Worm (Caenorhabditis elegans): ENCODE data around the gene T05B4.10.

ce11 chrV:4157291-4157690 is 36.8 kb upstream of the T05B4.10 start:
- TF ChIP-seq scrt-1 (GFP tag; IDR thresholded peaks at IDR 0.05), result no peak
- TF ChIP-seq tbx-11 (GFP tag; IDR thresholded peaks at IDR 0.05), result no peak
- TF ChIP-seq pes-1 (GFP tag; IDR thresholded peaks at IDR 0.05), result no peak
- TF ChIP-seq ama-1 (optimal IDR thresholded peaks at IDR 0.05), result no peak
- no peak for TF ChIP-seq ets-7 (tag; optimal IDR thresholded peaks at IDR 0.05)

Measured in whole organism, early embryonic.